Fruit fly (Drosophila melanogaster) whole organism, embryonic: ENCODE results near the gene MSBP.

ENCODE experiments used
- BtbVII ChIP-seq: fragments of 200-800 bp; sonication (Bioruptor generic); optimal IDR thresholded peaks from 3 replicates; lab custom pipeline; 2017; ENCODE audit warnings: missing biosample characterization, mild to moderate bottlenecking, missing genetic modification characterization
- CG10654 ChIP-seq: fragments of 200-800 bp; sonication (Bioruptor generic); optimal IDR thresholded peaks from 2 replicates; lab custom pipeline; 2016; ENCODE audit warnings: missing biosample characterization, missing genetic modification characterization
- CG10959 ChIP-seq: fragments of 200-800 bp; sonication (Bioruptor generic); IDR thresholded peaks from 2 replicates; pipeline ENCODE4 v1.3.6; 2022; ENCODE audit warnings: missing biosample characterization, missing genetic modification characterization
- CG11723 ChIP-seq: fragments of 200-800 bp; sonication (Bioruptor generic); optimal IDR thresholded peaks from 2 replicates; lab custom pipeline; 2017; ENCODE audit warnings: missing biosample characterization, mild to moderate bottlenecking, missing genetic modification characterization
- CG12236 ChIP-seq: fragments of 200-800 bp; sonication (Bioruptor generic); optimal IDR thresholded peaks from 2 replicates; lab custom pipeline; 2016; ENCODE audit warnings: missing biosample characterization, missing genetic modification characterization
- CG1233 ChIP-seq: fragments of 200-800 bp; sonication (Bioruptor generic); optimal IDR thresholded peaks from 4 replicates; lab custom pipeline; 2018; ENCODE audit warnings: missing biosample characterization, mild to moderate bottlenecking, missing genetic modification characterization
- CG13624 ChIP-seq: fragments of 200-800 bp; sonication (Bioruptor generic); optimal IDR thresholded peaks from 2 replicates; lab custom pipeline; 2016; ENCODE audit warnings: missing biosample characterization, missing genetic modification characterization
- CG14667 ChIP-seq: fragments of 200-800 bp; sonication (Bioruptor generic); IDR thresholded peaks from 2 replicates; pipeline ENCODE4 v1.3.6; 2022; ENCODE audit warnings: missing biosample characterization, missing genetic modification characterization
- CG15011 ChIP-seq: fragments of 200-800 bp; sonication (Bioruptor generic); optimal IDR thresholded peaks from 3 replicates; lab custom pipeline; 2018; ENCODE audit warnings: missing biosample characterization, mild to moderate bottlenecking, missing genetic modification characterization
- CG15696 ChIP-seq: fragments of 200-800 bp; sonication (Bioruptor generic); optimal IDR thresholded peaks from 2 replicates; lab custom pipeline; 2019; ENCODE audit warnings: missing biosample characterization, mild to moderate bottlenecking, missing genetic modification characterization, moderate library complexity
- CG16863 ChIP-seq: fragments of 200-800 bp; sonication (Bioruptor generic); optimal IDR thresholded peaks from 3 replicates; lab custom pipeline; 2016; ENCODE audit warnings: missing biosample characterization, missing genetic modification characterization
- CG17568 ChIP-seq: fragments of 200-800 bp; sonication (Bioruptor generic); optimal IDR thresholded peaks from 2 replicates; lab custom pipeline; 2018; ENCODE audit warnings: missing biosample characterization, mild to moderate bottlenecking, missing genetic modification characterization, moderate library complexity
- CG32532 ChIP-seq: fragments of 200-800 bp; sonication (Bioruptor generic); IDR thresholded peaks from 2 replicates; pipeline ENCODE4 v1.3.6; 2022; ENCODE audit warnings: missing biosample characterization, missing genetic modification characterization
- CG33213 ChIP-seq: fragments of 200-800 bp; sonication (Bioruptor generic); optimal IDR thresholded peaks from 3 replicates; lab custom pipeline; 2016; ENCODE audit warnings: missing biosample characterization, missing genetic modification characterization
- CG8478 ChIP-seq: fragments of >200 bp; optimal IDR thresholded peaks from 2 replicates; lab custom pipeline; 2018
- CG9876 ChIP-seq: fragments of 200-800 bp; sonication (Bioruptor generic); optimal IDR thresholded peaks from 2 replicates; lab custom pipeline; 2016; ENCODE audit warnings: missing biosample characterization, missing genetic modification characterization
- Deaf1 ChIP-seq: fragments of 200-800 bp; optimal IDR thresholded peaks from 3 replicates; lab custom pipeline; 2019; ENCODE audit warnings: missing biosample characterization, mild to moderate bottlenecking, missing genetic modification characterization, moderate library complexity
- Gsc ChIP-seq: fragments of 200-800 bp; sonication (Bioruptor generic); IDR thresholded peaks from 2 replicates; pipeline ENCODE4 v1.3.6; 2022; ENCODE audit warnings: missing biosample characterization, missing genetic modification characterization
- HHEX ChIP-seq: fragments of 200-800 bp; sonication (Bioruptor generic); optimal IDR thresholded peaks from 3 replicates; lab custom pipeline; 2017; ENCODE audit warnings: missing biosample characterization, mild to moderate bottlenecking, missing genetic modification characterization, missing genetic modification reagents
- Lpt ChIP-seq: fragments of >200 bp; optimal IDR thresholded peaks from 2 replicates; lab custom pipeline; 2018; ENCODE audit warnings: missing biosample characterization, missing genetic modification characterization
- Med ChIP-seq: fragments of 200-800 bp; sonication (Bioruptor generic); peaks from one replicate; lab custom pipeline; 2016; ENCODE audit warnings: missing biosample characterization, missing genetic modification characterization, mild to moderate bottlenecking, inconsistent platforms, moderate library complexity
- Myb ChIP-seq: fragments of 200-800 bp; sonication (Bioruptor generic); optimal IDR thresholded peaks from 2 replicates; lab custom pipeline; 2016; ENCODE audit warnings: missing biosample characterization, missing genetic modification characterization
- Side ChIP-seq: fragments of 200-800 bp; sonication (Bioruptor generic); optimal IDR thresholded peaks from 2 replicates; lab custom pipeline; 2016; ENCODE audit warnings: missing biosample characterization, missing genetic modification characterization
- Six4 ChIP-seq: fragments of 200-800 bp; sonication (Bioruptor generic); optimal IDR thresholded peaks from 2 replicates; lab custom pipeline; 2016; ENCODE audit warnings: missing biosample characterization, missing genetic modification characterization
- Sox102F ChIP-seq: fragments of 200-800 bp; sonication (Bioruptor generic); optimal IDR thresholded peaks from 2 replicates; lab custom pipeline; 2018; ENCODE audit warnings: missing biosample characterization, mild to moderate bottlenecking, missing genetic modification characterization, moderate library complexity
- Vsx1 ChIP-seq: fragments of 200-800 bp; sonication (Bioruptor generic); optimal IDR thresholded peaks from 2 replicates; lab custom pipeline; 2017; ENCODE audit warnings: missing biosample characterization, mild to moderate bottlenecking, missing genetic modification characterization, missing genetic modification reagents
- YL-1 ChIP-seq: fragments of 200-800 bp; sonication (Bioruptor generic); optimal IDR thresholded peaks from 3 replicates; lab custom pipeline; 2017; ENCODE audit warnings: missing biosample characterization, mild to moderate bottlenecking, missing genetic modification characterization
- al ChIP-seq: fragments of 200-800 bp; sonication (Bioruptor generic); IDR thresholded peaks from 2 replicates; pipeline ENCODE4 v1.3.6; 2022; ENCODE audit warnings: missing biosample characterization, missing genetic modification characterization
- az2 ChIP-seq: fragments of 200-800 bp; sonication (Bioruptor generic); optimal IDR thresholded peaks from 3 replicates; lab custom pipeline; 2016; ENCODE audit warnings: missing biosample characterization, missing genetic modification characterization
- bowl ChIP-seq: fragments of 200-800 bp; sonication (Bioruptor generic); IDR thresholded peaks from 2 replicates; pipeline ENCODE4 v1.3.6; 2022; ENCODE audit warnings: missing biosample characterization, missing genetic modification characterization
- btn ChIP-seq: fragments of 200-800 bp; sonication (Bioruptor generic); optimal IDR thresholded peaks from 2 replicates; lab custom pipeline; 2016; ENCODE audit warnings: missing biosample characterization, missing genetic modification characterization
- chif ChIP-seq, 2 experiments: fragments of 200-800 bp; sonication (Bioruptor generic); optimal IDR thresholded peaks; 3 replicates each; lab custom pipeline; 2016; ENCODE audit warnings: missing biosample characterization in 2 of 2, missing genetic modification characterization in 2 of 2
- dimm ChIP-seq: fragments of 200-800 bp; sonication (Bioruptor generic); IDR thresholded peaks from 2 replicates; pipeline ENCODE4 v1.3.6; 2022; ENCODE audit warnings: missing biosample characterization, missing genetic modification characterization
- dmrt99B ChIP-seq: fragments of 200-800 bp; sonication (Bioruptor generic); optimal IDR thresholded peaks from 2 replicates; lab custom pipeline; 2018; ENCODE audit warnings: missing biosample characterization, mild to moderate bottlenecking, missing genetic modification characterization, moderate library complexity
- dpn ChIP-seq, 2 experiments: fragments of 200-800 bp; sonication (Bioruptor generic); optimal IDR thresholded peaks; 3 replicates each; lab custom pipeline; 2016; ENCODE audit warnings: missing biosample characterization in 2 of 2, missing genetic modification characterization in 2 of 2
- esg ChIP-seq: fragments of 200-800 bp; sonication (Bioruptor generic); conservative IDR thresholded peaks from 2 replicates; pipeline ENCODE4 v1.3.6; 2022; ENCODE audit warnings: missing biosample characterization, missing genetic modification characterization
- exex ChIP-seq: fragments of 200-800 bp; sonication (Bioruptor generic); optimal IDR thresholded peaks from 4 replicates; lab custom pipeline; 2018; ENCODE audit warnings: missing biosample characterization, mild to moderate bottlenecking, missing genetic modification characterization, moderate library complexity
- fd102C ChIP-seq: fragments of 200-800 bp; sonication (Bioruptor generic); optimal IDR thresholded peaks from 2 replicates; lab custom pipeline; 2018; ENCODE audit warnings: missing biosample characterization, mild to moderate bottlenecking, missing genetic modification characterization, moderate library complexity
- fd3F ChIP-seq: fragments of 200-800 bp; sonication (Bioruptor generic); optimal IDR thresholded peaks from 2 replicates; lab custom pipeline; 2018; ENCODE audit warnings: missing biosample characterization, mild to moderate bottlenecking, missing genetic modification characterization, moderate library complexity
- gcm2 ChIP-seq: fragments of 200-800 bp; sonication (Bioruptor generic); optimal IDR thresholded peaks from 2 replicates; lab custom pipeline; 2016; ENCODE audit warnings: missing biosample characterization, missing genetic modification characterization
- ham ChIP-seq: fragments of 200-800 bp; sonication (Bioruptor generic); IDR thresholded peaks from 2 replicates; pipeline ENCODE4 v1.3.6; 2022; ENCODE audit warnings: missing biosample characterization, missing genetic modification characterization
- her ChIP-seq: fragments of 200-800 bp; sonication (Bioruptor generic); optimal IDR thresholded peaks from 2 replicates; lab custom pipeline; 2016; ENCODE audit warnings: missing biosample characterization, missing genetic modification characterization
- jigr1 ChIP-seq: fragments of 200-800 bp; sonication (Bioruptor generic); IDR thresholded peaks from 3 replicates; pipeline ENCODE4 v1.3.6; 2022; ENCODE audit warnings: missing biosample characterization, missing genetic modification characterization
- jing ChIP-seq: fragments of 200-800 bp; sonication (Bioruptor generic); optimal IDR thresholded peaks from 2 replicates; lab custom pipeline; 2018; ENCODE audit warnings: missing biosample characterization, mild to moderate bottlenecking, missing genetic modification characterization
- kah ChIP-seq: fragments of 200-800 bp; sonication (Bioruptor generic); optimal IDR thresholded peaks from 2 replicates; lab custom pipeline; 2018; ENCODE audit warnings: missing biosample characterization, mild to moderate bottlenecking, missing genetic modification characterization
- knrl ChIP-seq: fragments of 200-800 bp; sonication (Bioruptor generic); IDR thresholded peaks from 3 replicates; pipeline ENCODE4 v1.3.6; 2022; ENCODE audit warnings: missing biosample characterization, missing genetic modification characterization; ENCODE audit not compliant: partially characterized antibody
- lola ChIP-seq, 3 experiments: fragments of >200 bp in 2 of 3; fragments of 200-800 bp in 1 of 3; sonication (Bioruptor generic) in 1 of 3; optimal IDR thresholded peaks; 2 replicates each; lab custom pipeline; 2017 to 2019; ENCODE audit warnings: missing biosample characterization in 3 of 3, missing genetic modification characterization in 3 of 3, mild to moderate bottlenecking in 1 of 3, moderate library complexity in 1 of 3
- maf-S ChIP-seq: fragments of 200-800 bp; sonication (Bioruptor generic); optimal IDR thresholded peaks from 2 replicates; lab custom pipeline; 2016; ENCODE audit warnings: missing biosample characterization, missing genetic modification characterization
- odd ChIP-seq: fragments of 200-800 bp; sonication (Bioruptor generic); optimal IDR thresholded peaks from 2 replicates; lab custom pipeline; 2017; ENCODE audit warnings: missing biosample characterization, mild to moderate bottlenecking, missing genetic modification characterization
- sc ChIP-seq, 3 experiments: fragments of >200 bp in 2 of 3; fragments of 200-800 bp in 1 of 3; sonication (Bioruptor generic) in 1 of 3; optimal IDR thresholded peaks; 2 replicates in 2 of 3; 3 replicates in 1 of 3; lab custom pipeline; 2017; ENCODE audit warnings: mild to moderate bottlenecking in 1 of 3, missing biosample characterization in 1 of 3, missing genetic modification characterization in 1 of 3, missing genetic modification reagents in 1 of 3
- sens ChIP-seq: fragments of 200-800 bp; sonication (Bioruptor generic); peaks from one replicate; lab custom pipeline; 2016; ENCODE audit warnings: missing biosample characterization, missing genetic modification characterization
- sima ChIP-seq: fragments of 200-800 bp; sonication (Bioruptor generic); optimal IDR thresholded peaks from 2 replicates; lab custom pipeline; 2016; ENCODE audit warnings: missing biosample characterization, missing genetic modification characterization

Gene MSBP

dm6 chrX:15887247-15887616 is 2.7 kb downstream of the MSBP start, which contains the start of gene tay (continued):
- TF ChIP-seq CG15696: no peak
- no peak for TF ChIP-seq sima (GFP tag; lab: Kevin White, UChicago)
- no peak for TF ChIP-seq Deaf1 (tag; lab: Kevin White, UChicago)
- TF ChIP-seq CG13624 (GFP tag; lab: Kevin White, UChicago): no peak
- TF ChIP-seq Lpt (GFP tag; lab: Kevin White, UChicago): no peak
- TF ChIP-seq az2 (GFP tag; lab: Kevin White, UChicago): no peak
- TF ChIP-seq CG16863 (GFP tag; lab: Kevin White, UChicago): no peak
- no peak for TF ChIP-seq dmrt99B (tag; lab: Kevin White, UChicago)
- TF ChIP-seq CG12236 (GFP tag; lab: Kevin White, UChicago): no peak
- no peak for TF ChIP-seq CG10654
- TF ChIP-seq sc (optimal IDR thresholded peaks at IDR 0.05; lab: Kevin White, UChicago): no peak
- no peak for TF ChIP-seq sc (GFP tag; optimal IDR thresholded peaks at IDR 0.05; lab: Kevin White, UChicago)
- peak; percentile 80 for TF ChIP-seq sens (GFP tag; lab: Kevin White, UChicago)
- TF ChIP-seq CG9876 (GFP tag; lab: Kevin White, UChicago): no peak
- no peak for TF ChIP-seq CG1233 (GFP tag; lab: Kevin White, UChicago)
- no peak for TF ChIP-seq her (GFP tag; lab: Kevin White, UChicago)
- TF ChIP-seq dpn (GFP tag; optimal IDR thresholded peaks at IDR 0.05; lab: Kevin White, UChicago): no peak
- no peak for TF ChIP-seq CG14667 (GFP tag; lab: Robert Waterston, UW)
- TF ChIP-seq fd3F (GFP tag; lab: Kevin White, UChicago): no peak
- peak; percentile 37; the same call in 1 of the 2 replicates for TF ChIP-seq CG32532 (GFP tag; lab: Robert Waterston, UW)
- no peak for TF ChIP-seq CG8478 (lab: Kevin White, UChicago)
- TF ChIP-seq gcm2 (GFP tag; lab: Kevin White, UChicago): no peak
- TF ChIP-seq esg: no peak
- no peak for TF ChIP-seq kah
- TF ChIP-seq chif (GFP tag; optimal IDR thresholded peaks at IDR 0.05; lab: Kevin White, UChicago): no peak
- TF ChIP-seq CG15011: no peak
- TF ChIP-seq HHEX (GFP tag; lab: Kevin White, UChicago): no peak
- TF ChIP-seq jing: no peak
- no peak for TF ChIP-seq BtbVII
- peak; percentile 83 for TF ChIP-seq Med
- TF ChIP-seq bowl (GFP tag; lab: Robert Waterston, UW): no peak
- TF ChIP-seq Six4 (GFP tag; lab: Kevin White, UChicago): no peak
- TF ChIP-seq CG33213: peak; percentile 28
- peak; percentile 37 for TF ChIP-seq YL-1 (GFP tag; lab: Kevin White, UChicago)
- no peak for TF ChIP-seq btn
- TF ChIP-seq CG11723 (GFP tag; lab: Kevin White, UChicago): peak; percentile 20
- no peak for TF ChIP-seq Vsx1 (GFP tag; lab: Kevin White, UChicago)
- TF ChIP-seq maf-S (GFP tag; lab: Kevin White, UChicago): no peak
- peak; percentile 42 for TF ChIP-seq Myb (GFP tag; lab: Kevin White, UChicago)
- TF ChIP-seq jigr1 (GFP tag; lab: Robert Waterston, UW): no peak
- no peak for TF ChIP-seq CG17568 (GFP tag; lab: Kevin White, UChicago)
- TF ChIP-seq CG10959 (GFP tag; lab: Robert Waterston, UW): no peak
- TF ChIP-seq exex (tag; lab: Kevin White, UChicago): no peak
- TF ChIP-seq Side (GFP tag; lab: Kevin White, UChicago): no peak
- TF ChIP-seq lola (GFP tag; optimal IDR thresholded peaks at IDR 0.05; lab: Kevin White, UChicago): no peak
- TF ChIP-seq Sox102F: no peak
- peak; percentile 71 for TF ChIP-seq knrl (GFP tag; lab: Robert Waterston, UW)
- TF ChIP-seq dimm (GFP tag; lab: Robert Waterston, UW): no peak
- no peak for TF ChIP-seq ham (GFP tag; lab: Robert Waterston, UW)
- 0 out of 2 replicates have a peak, but pooled peaks have one; percentile 11 for TF ChIP-seq al (GFP tag; lab: Robert Waterston, UW)
- TF ChIP-seq fd102C (GFP tag; lab: Kevin White, UChicago): no peak
- no peak for TF ChIP-seq Gsc (GFP tag; lab: Robert Waterston, UW)
- TF ChIP-seq odd (GFP tag; lab: Kevin White, UChicago): no peak
